Fruit fly (Drosophila melanogaster) whole organism, prepupa: ENCODE data around the gene CG13003.

Experiments used
- Blimp-1 ChIP-seq: fragments of 200-800 bp; sonication (Bioruptor generic); optimal IDR thresholded peaks from 3 replicates; lab custom pipeline; 2017; ENCODE audit warnings: missing biosample characterization, missing genetic modification characterization, mild to moderate bottlenecking, moderate library complexity, missing genetic modification reagents
- Eip78C ChIP-seq: fragments of 200-800 bp; sonication (Bioruptor generic); peaks from one replicate; lab custom pipeline; 2016; ENCODE audit warnings: missing biosample characterization, missing genetic modification characterization
- dac ChIP-seq: fragments of 200-800 bp; sonication (Bioruptor generic); optimal IDR thresholded peaks from 2 replicates; lab custom pipeline; 2017; ENCODE audit warnings: missing biosample characterization, mild to moderate bottlenecking, missing genetic modification characterization
- spab ChIP-seq: fragments of 200-800 bp; sonication (Bioruptor generic); optimal IDR thresholded peaks from 2 replicates; lab custom pipeline; 2017; ENCODE audit warnings: missing biosample characterization, mild to moderate bottlenecking, missing genetic modification characterization, missing genetic modification reagents
- topi ChIP-seq: fragments of 200-800 bp; sonication (Bioruptor generic); optimal IDR thresholded peaks from 3 replicates; lab custom pipeline; 2016; ENCODE audit warnings: missing biosample characterization, missing genetic modification characterization

DNA sequence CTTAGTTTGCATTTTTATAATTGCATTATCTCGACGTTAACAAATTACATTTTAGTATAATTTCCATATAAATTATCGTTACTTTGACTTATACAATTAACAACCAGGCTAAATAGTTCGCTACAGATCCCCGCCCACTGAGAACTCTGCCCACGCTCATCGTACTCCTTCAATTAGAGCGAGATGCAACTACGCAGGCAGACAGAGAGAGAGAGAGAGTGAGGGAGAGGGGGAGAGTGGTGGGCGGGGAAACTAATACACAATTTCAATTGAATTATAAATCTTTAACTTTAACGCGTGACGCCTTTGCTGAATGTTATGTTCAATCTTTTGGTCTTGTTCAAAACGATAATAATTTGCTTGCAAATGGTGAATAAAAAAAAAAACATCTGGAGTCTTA lies 78.2 kb downstream of the CG13003 start:
- no peak for TF ChIP-seq spab (GFP tag; lab: Kevin White, UChicago)
- no peak for TF ChIP-seq Eip78C
- no peak for TF ChIP-seq dac (GFP tag; lab: Kevin White, UChicago)
- TF ChIP-seq Blimp-1 (GFP tag; lab: Kevin White, UChicago): no peak
- TF ChIP-seq topi (GFP tag; lab: Kevin White, UChicago): no peak
